Worm (Caenorhabditis elegans) whole organism, midembryonic: ENCODE measurements around the gene W06B4.2.

Experiments
- cog-1 ChIP-seq: sonication (generic microtip); optimal IDR thresholded peaks from 2 replicates; lab custom pipeline; 2016; ENCODE audit warnings: missing genetic modification characterization, missing compliant biosample characterization
- flt-1 ChIP-seq: fragments of 200-800 bp; sonication (Bioruptor generic); IDR thresholded peaks from 2 replicates; pipeline ENCODE4 v1.3.6; 2022; ENCODE audit warnings: missing genetic modification characterization, missing compliant biosample characterization
- klf-2 ChIP-seq: fragments of 200-800 bp; sonication (Bioruptor generic); conservative IDR thresholded peaks from 2 replicates; pipeline ENCODE4 v1.3.6; 2022; ENCODE audit warnings: missing genetic modification reagents, missing genetic modification characterization, missing compliant biosample characterization
- med-1 ChIP-seq: sonication (generic microtip); optimal IDR thresholded peaks from 2 replicates; lab custom pipeline; 2017; ENCODE audit warnings: missing genetic modification characterization, mild to moderate bottlenecking, missing compliant biosample characterization, antibody characterized with exemption, missing genetic modification reagents; ENCODE audit not compliant: insufficient read depth
- ref-1 ChIP-seq: fragments of 200-800 bp; sonication (Bioruptor generic); conservative IDR thresholded peaks from 2 replicates; pipeline ENCODE4 v1.3.6; 2022; ENCODE audit warnings: missing genetic modification reagents, missing genetic modification characterization, missing compliant biosample characterization
- ztf-23 ChIP-seq: fragments of 200-800 bp; sonication (Bioruptor generic); IDR thresholded peaks from 2 replicates; pipeline ENCODE4 v1.3.6; 2022; ENCODE audit warnings: missing genetic modification reagents, missing genetic modification characterization, missing compliant biosample characterization
- ztf-29 ChIP-seq: fragments of 200-800 bp; sonication (Bioruptor generic); IDR thresholded peaks from 2 replicates; pipeline ENCODE4 v1.3.6; 2022; ENCODE audit warnings: missing genetic modification reagents, missing genetic modification characterization, missing compliant biosample characterization

- TF ChIP-seq ztf-23 (no peak), flt-1 (GFP tag; lab: Robert Waterston, UW) (no peak), ztf-29 (GFP tag; lab: Robert Waterston, UW) (no peak), cog-1 (tag; lab: Kevin White, UChicago) (no peak), med-1 (GFP tag; lab: Kevin White, UChicago) (no peak), klf-2 (GFP tag; lab: Robert Waterston, UW) (no peak), ref-1 (GFP tag; lab: Robert Waterston, UW) (no peak)
Measured at ce11 chrII:4460297-4460696, 7.7 kb upstream of the W06B4.2 start.
